Worm (Caenorhabditis elegans): Measurements from ENCODE around the gene Y116A8C.10.

- TF ChIP-seq flt-1 (GFP tag; IDR thresholded peaks at IDR 0.05) (no peak), ceh-13 (GFP tag; optimal IDR thresholded peaks at IDR 0.05) (no peak), ama-1 (optimal IDR thresholded peaks at IDR 0.05) (no peak), hnd-1 (tag; optimal IDR thresholded peaks at IDR 0.05) (no peak), F13C5.2 (tag; optimal IDR thresholded peaks at IDR 0.05) (no peak), ets-7 (tag; optimal IDR thresholded peaks at IDR 0.05) (no peak), ceh-36 (tag; optimal IDR thresholded peaks at IDR 0.05) (no peak)
Measured at ce11 chrIV:16920041-16920440, 18.9 kb downstream of the Y116A8C.10 start, which contains the start of gene nep-23.

Measured in whole organism, early embryonic.